Fruit fly (Drosophila melanogaster): Measurements from ENCODE around the gene grn.

Gene grn

DNA sequence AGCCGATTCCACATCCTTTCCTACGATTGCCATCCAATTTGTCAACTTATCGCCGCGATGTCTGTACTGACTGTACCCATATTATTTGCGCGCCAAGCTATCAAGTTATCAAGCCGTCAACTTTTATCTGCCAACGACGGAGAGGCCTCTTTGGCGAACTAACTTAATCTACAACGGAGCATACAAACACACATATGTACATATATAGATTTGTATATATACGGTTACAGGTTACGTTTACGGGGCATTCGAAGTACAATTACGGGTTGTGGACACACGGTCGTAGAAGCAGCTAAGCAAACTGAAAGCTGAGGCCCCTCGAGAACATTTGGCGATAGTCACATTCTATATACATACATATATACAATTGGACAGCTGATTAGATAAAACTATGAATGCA, 66.0 kb downstream of the grn start:
- TF ChIP-seq Blimp-1 (GFP tag; optimal IDR thresholded peaks at IDR 0.05): no peak
- no peak for TF ChIP-seq CG10631 (GFP tag; optimal IDR thresholded peaks at IDR 0.05)
- TF ChIP-seq CG15336 (GFP tag; IDR thresholded peaks at IDR 0.05): no peak
- no peak for TF ChIP-seq dsx (GFP tag; optimal IDR thresholded peaks at IDR 0.05; ENCODE audit: poor library complexity, severe bottlenecking)
- TF ChIP-seq Hr38 (GFP tag; optimal IDR thresholded peaks at IDR 0.05): no peak
- peak; percentile 67 for TF ChIP-seq svp (GFP tag)
- TF ChIP-seq Gug (GFP tag; IDR thresholded peaks at IDR 0.05): no peak
- no peak for TF ChIP-seq acj6 (GFP tag; optimal IDR thresholded peaks at IDR 0.05)
- peak; percentile 85 for TF ChIP-seq fkh (GFP tag; optimal IDR thresholded peaks at IDR 0.05)
- no peak for TF ChIP-seq Hr39 (GFP tag; optimal IDR thresholded peaks at IDR 0.05)
- no peak for TF ChIP-seq Eip93F (GFP tag; optimal IDR thresholded peaks at IDR 0.05)
- TF ChIP-seq fd59A (GFP tag; optimal IDR thresholded peaks at IDR 0.05): no peak

DNA sequence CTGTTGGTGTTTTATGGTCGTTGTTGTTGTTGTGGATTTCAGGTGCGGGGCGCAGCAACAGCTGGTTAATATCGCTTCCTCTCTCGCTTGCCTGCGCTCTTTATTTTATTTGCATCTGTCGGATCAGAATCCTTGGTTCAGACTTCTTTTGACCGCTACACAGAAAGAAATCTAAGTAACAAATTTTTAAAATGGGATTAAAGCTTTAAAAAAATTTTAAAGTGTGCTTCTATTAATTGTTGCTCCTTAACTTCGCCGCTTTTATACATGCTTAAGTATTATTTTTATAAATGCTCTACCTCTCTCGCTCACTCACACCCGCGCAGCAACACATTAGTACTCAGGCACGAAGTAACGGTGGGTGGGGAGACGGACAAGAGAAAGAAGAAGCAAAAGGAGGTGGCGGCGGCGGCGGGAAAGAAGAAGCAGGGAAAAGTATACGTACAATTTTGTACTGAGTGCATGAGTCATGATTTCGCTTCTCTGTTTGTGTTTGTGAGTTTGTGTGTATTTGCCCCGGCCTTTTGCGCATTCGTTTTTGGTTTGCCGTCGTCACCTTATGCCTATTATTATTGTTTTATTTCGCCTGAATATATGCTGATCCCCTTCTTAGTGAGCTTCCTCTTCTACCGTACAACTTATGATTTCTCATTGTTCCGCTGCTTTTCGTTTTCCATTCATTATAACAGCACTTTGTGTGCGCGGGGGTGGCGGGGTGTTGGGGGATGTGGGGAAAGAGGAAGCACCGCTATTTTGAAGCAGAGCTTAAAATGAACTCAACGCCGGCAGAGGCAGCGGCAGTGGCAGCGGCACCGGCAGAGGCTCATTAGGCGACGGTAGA, 67.2 kb downstream of the grn start:
- TF ChIP-seq vri (GFP tag; optimal IDR thresholded peaks at IDR 0.05): peak; percentile 94
- TF ChIP-seq CG32006 (GFP tag; optimal IDR thresholded peaks at IDR 0.05): peak; percentile 80
- peak; percentile 91 for TF ChIP-seq CG1621 (tag; optimal IDR thresholded peaks at IDR 0.05)
- TF ChIP-seq CG8319 (GFP tag; optimal IDR thresholded peaks at IDR 0.05): peak; percentile 90
- peak; percentile 84 for TF ChIP-seq Lpt (GFP tag; optimal IDR thresholded peaks at IDR 0.05)
- TF ChIP-seq dsx (GFP tag; optimal IDR thresholded peaks at IDR 0.05; ENCODE audit: poor library complexity, severe bottlenecking): peak; percentile 91
- peak; percentile 96 for TF ChIP-seq Sox102F (GFP tag; optimal IDR thresholded peaks at IDR 0.05)
- peak; percentile 92 for TF ChIP-seq Ets21C (GFP tag; optimal IDR thresholded peaks at IDR 0.05)
- peak; percentile 98 for TF ChIP-seq Eip78C (GFP tag)
- TF ChIP-seq fd59A (GFP tag; optimal IDR thresholded peaks at IDR 0.05): peak; percentile 89
- TF ChIP-seq net (GFP tag; optimal IDR thresholded peaks at IDR 0.05): peak; percentile 92
- TF ChIP-seq Gug (GFP tag; IDR thresholded peaks at IDR 0.05): peak; percentile 70
- TF ChIP-seq Sox15 (GFP tag; optimal IDR thresholded peaks at IDR 0.05): peak; percentile 89
- peak; percentile 79 for TF ChIP-seq CG11762 (GFP tag; optimal IDR thresholded peaks at IDR 0.05; ENCODE audit: insufficient read depth)
- peak; percentile 79 for TF ChIP-seq CG6854 (GFP tag; optimal IDR thresholded peaks at IDR 0.05)
- peak; percentile 89 for TF ChIP-seq achi (GFP tag; optimal IDR thresholded peaks at IDR 0.05)
- TF ChIP-seq CG6276 (GFP tag; optimal IDR thresholded peaks at IDR 0.05): peak; percentile 65
- TF ChIP-seq CG8632 (GFP tag; optimal IDR thresholded peaks at IDR 0.05): peak; percentile 94
- TF ChIP-seq ss (GFP tag; optimal IDR thresholded peaks at IDR 0.05): peak; percentile 90 to 93
- TF ChIP-seq Sox14 (GFP tag; optimal IDR thresholded peaks at IDR 0.05): peak; percentile 97
- TF ChIP-seq CG7368 (GFP tag; optimal IDR thresholded peaks at IDR 0.05): peak; percentile 87
- peak; percentile 77 for TF ChIP-seq CG15336 (GFP tag; IDR thresholded peaks at IDR 0.05)
- peak; percentile 90 for TF ChIP-seq CG11902 (GFP tag; optimal IDR thresholded peaks at IDR 0.05)
- TF ChIP-seq CG10669 (GFP tag; optimal IDR thresholded peaks at IDR 0.05): peak; percentile 94
- TF ChIP-seq CG31627 (GFP tag; optimal IDR thresholded peaks at IDR 0.05): peak; percentile 95
- TF ChIP-seq CG6792 (GFP tag; optimal IDR thresholded peaks at IDR 0.05): peak; percentile 94
- peak; percentile 73 for TF ChIP-seq fd85E (GFP tag; optimal IDR thresholded peaks at IDR 0.05)
- peak; percentile 88 for TF ChIP-seq Eip93F (GFP tag; optimal IDR thresholded peaks at IDR 0.05)
- peak; percentile 94 for TF ChIP-seq Hr39 (GFP tag; optimal IDR thresholded peaks at IDR 0.05)
- peak; percentile 83 to 87 for TF ChIP-seq salr (GFP tag; optimal IDR thresholded peaks at IDR 0.05)
- peak; percentile 89 for TF ChIP-seq spab (GFP tag; optimal IDR thresholded peaks at IDR 0.05)
- TF ChIP-seq acj6 (GFP tag; optimal IDR thresholded peaks at IDR 0.05): peak; percentile 91
- TF ChIP-seq lz (GFP tag; optimal IDR thresholded peaks at IDR 0.05): peak; percentile 95
- peak; percentile 89 for TF ChIP-seq eg (GFP tag; IDR thresholded peaks at IDR 0.05)
- peak; percentile 77 for TF ChIP-seq CG16779 (tag; optimal IDR thresholded peaks at IDR 0.05)
- peak; percentile 91 for TF ChIP-seq OdsH (GFP tag; optimal IDR thresholded peaks at IDR 0.05)
- peak; percentile 73 for TF ChIP-seq Blimp-1 (GFP tag; optimal IDR thresholded peaks at IDR 0.05)
- peak; percentile 91 for TF ChIP-seq CG10631 (GFP tag; optimal IDR thresholded peaks at IDR 0.05)
- TF ChIP-seq Met (GFP tag; optimal IDR thresholded peaks at IDR 0.05): peak; percentile 97
- TF ChIP-seq Ets96B (tag; optimal IDR thresholded peaks at IDR 0.05): peak; percentile 94
- peak; percentile 64; the same call in 1 of the 2 replicates for TF ChIP-seq CG11294 (GFP tag; IDR thresholded peaks at IDR 0.05)
- peak; percentile 34 for TF ChIP-seq dac (GFP tag; optimal IDR thresholded peaks at IDR 0.05)
- peak; percentile 85 for TF ChIP-seq CG6808 (GFP tag; optimal IDR thresholded peaks at IDR 0.05)

All from whole organism, prepupa.